Fruit fly (Drosophila melanogaster) Kc167 (cell line): Measurements from ENCODE around the gene ND-15.

Experiments used
- Myc ChIP-seq: fragments of >200 bp; optimal IDR thresholded peaks from 2 replicates; lab custom pipeline; 2017; ENCODE audit warnings: missing external identifiers
- Sin3A ChIP-seq: fragments of >200 bp; optimal IDR thresholded peaks from 2 replicates; lab custom pipeline; 2018; ENCODE audit warnings: missing external identifiers
- h ChIP-seq: fragments of >200 bp; optimal IDR thresholded peaks from 3 replicates; lab custom pipeline; 2018; ENCODE audit warnings: missing external identifiers
- insv ChIP-seq: fragments of >200 bp; optimal IDR thresholded peaks from 3 replicates; lab custom pipeline; 2018; ENCODE audit warnings: missing external identifiers
- psq ChIP-seq: fragments of >200 bp; optimal IDR thresholded peaks from 2 replicates; lab custom pipeline; 2017; ENCODE audit warnings: missing external identifiers
- ttk ChIP-seq: sonication (Bioruptor generic); optimal IDR thresholded peaks from 2 replicates; lab custom pipeline; 2017; ENCODE audit warnings: missing external identifiers

The ND-15 gene

DNA sequence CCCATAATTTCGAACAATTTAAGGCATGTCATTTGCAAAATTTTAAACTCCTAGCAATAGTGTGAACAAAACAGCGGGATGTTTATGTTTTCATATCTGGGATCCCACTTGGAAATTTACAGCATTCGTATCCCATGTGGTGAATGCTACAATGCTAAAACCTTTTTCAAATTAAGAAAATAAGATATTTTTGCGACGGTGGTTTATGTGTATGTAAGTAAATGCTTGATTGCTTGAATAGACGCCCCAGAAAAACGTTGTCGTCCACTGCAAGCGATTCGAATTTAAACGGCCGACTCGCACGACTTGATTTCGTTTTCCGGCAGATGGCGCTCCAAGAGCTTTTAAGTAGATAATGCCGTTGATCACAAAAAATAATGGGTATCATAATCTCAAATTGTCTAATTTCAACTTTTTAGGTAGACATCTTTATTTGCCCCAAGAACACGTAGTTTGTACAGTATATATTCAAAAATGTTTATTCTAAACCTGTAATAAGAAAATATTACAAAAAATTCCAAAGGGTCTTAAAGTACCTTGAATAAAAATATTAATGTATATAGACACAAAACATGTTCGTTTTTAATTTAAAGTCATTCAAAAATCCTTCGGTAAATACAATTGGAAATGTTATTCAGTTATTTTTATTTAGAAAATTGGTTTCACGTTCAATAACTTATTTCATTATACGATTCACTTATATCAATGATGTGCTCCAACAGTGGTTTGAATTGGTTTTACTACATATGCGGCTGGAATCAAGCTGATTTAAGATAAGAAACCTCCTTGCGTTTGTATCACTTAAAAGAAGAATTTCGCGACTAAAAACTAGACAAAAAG is 7.9 kb downstream of the ND-15 start:
- no peak for TF ChIP-seq Myc (lab: Kevin White, UChicago)
- no peak for TF ChIP-seq ttk (lab: Kevin White, UChicago)
- TF ChIP-seq insv = no peak
- TF ChIP-seq h (lab: Kevin White, UChicago) = no peak
- TF ChIP-seq psq = no peak
- no peak for TF ChIP-seq Sin3A (lab: Kevin White, UChicago)

DNA sequence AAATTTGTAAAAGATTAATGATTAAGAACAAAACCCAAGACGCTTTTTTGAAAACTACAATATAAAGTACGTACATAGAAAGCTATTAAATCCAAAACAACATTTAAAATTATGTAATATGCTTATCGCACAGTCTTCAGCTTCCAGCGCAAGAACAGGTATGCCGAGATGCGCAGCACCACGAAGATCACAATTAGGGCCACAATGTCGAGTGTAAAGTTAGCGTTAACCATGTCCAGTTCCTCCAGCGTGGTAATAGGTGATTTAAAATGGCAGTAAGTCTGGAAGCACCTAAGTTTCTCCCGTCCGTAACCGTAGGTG is 8.4 kb downstream of the ND-15 start:
- no peak for TF ChIP-seq psq
- no peak for TF ChIP-seq h (lab: Kevin White, UChicago)
- no peak for TF ChIP-seq insv
- TF ChIP-seq ttk (lab: Kevin White, UChicago) = no peak
- no peak for TF ChIP-seq Myc (lab: Kevin White, UChicago)
- TF ChIP-seq Sin3A (lab: Kevin White, UChicago) = no peak

DNA sequence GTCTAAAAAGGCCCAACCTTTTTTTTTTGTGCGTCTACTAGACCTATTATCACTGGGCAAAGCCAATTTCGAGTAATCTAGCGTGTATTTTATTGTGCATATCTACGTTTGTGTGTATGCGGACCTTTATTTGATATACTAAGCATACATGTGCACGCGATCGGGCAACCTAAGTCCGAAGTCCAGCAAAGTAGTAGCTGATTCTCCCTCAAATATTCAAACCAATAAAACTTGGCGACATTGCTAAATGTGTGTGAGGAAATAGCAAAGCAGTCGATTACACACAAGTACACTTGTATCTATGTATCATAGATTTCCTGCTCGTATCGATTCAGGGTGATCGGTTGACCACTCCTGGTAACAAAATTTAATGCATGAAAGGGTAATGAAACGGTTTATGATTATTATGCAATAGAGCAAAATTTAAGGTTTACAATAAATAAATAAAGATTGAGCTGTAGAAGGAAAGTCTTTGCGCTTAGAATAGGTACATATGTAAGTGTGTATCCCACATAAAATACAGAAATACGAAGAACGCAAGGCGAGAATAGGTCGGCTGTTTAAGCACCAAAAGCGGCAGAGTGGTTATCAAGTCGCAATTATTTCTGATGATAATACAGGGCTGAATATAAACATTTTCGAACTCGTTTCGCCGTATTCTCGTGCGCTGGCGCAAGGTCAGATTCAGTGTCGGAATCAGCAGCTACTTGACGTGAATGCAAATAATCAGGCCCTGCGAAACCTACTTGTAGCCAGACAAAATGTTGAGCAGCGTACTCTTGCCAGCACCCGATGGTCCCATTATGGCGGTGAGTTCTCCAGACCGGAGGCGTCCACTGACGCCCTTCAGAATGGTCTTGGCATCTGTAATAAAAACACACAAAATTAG is 11.1 kb downstream of the ND-15 start:
- TF ChIP-seq Myc (lab: Kevin White, UChicago) = no peak
- no peak for TF ChIP-seq Sin3A (lab: Kevin White, UChicago)
- TF ChIP-seq h (lab: Kevin White, UChicago) = no peak
- no peak for TF ChIP-seq psq
- no peak for TF ChIP-seq insv
- TF ChIP-seq ttk (lab: Kevin White, UChicago) = no peak

dm6 chr2L:128296-128715 is 13.8 kb downstream of the ND-15 start:
- TF ChIP-seq insv (no peak), h (lab: Kevin White, UChicago) (no peak)

dm6 chr2L:128977-129941 is 14.7 kb downstream of the ND-15 start:
- TF ChIP-seq psq (no peak), ttk (lab: Kevin White, UChicago) (no peak), Sin3A (lab: Kevin White, UChicago) (no peak), Myc (lab: Kevin White, UChicago) (no peak), insv (no peak), h (lab: Kevin White, UChicago) (no peak)

dm6 chr2L:130691-131090 is 16.2 kb downstream of the ND-15 start, which contains the start of gene CG3164:
Gene CG3164 (minus strand): TSS chr2L:130791.
- TF ChIP-seq Sin3A (lab: Kevin White, UChicago) (no peak), ttk (lab: Kevin White, UChicago) (no peak), Myc (lab: Kevin White, UChicago) (no peak), insv (no peak), psq (no peak)

DNA sequence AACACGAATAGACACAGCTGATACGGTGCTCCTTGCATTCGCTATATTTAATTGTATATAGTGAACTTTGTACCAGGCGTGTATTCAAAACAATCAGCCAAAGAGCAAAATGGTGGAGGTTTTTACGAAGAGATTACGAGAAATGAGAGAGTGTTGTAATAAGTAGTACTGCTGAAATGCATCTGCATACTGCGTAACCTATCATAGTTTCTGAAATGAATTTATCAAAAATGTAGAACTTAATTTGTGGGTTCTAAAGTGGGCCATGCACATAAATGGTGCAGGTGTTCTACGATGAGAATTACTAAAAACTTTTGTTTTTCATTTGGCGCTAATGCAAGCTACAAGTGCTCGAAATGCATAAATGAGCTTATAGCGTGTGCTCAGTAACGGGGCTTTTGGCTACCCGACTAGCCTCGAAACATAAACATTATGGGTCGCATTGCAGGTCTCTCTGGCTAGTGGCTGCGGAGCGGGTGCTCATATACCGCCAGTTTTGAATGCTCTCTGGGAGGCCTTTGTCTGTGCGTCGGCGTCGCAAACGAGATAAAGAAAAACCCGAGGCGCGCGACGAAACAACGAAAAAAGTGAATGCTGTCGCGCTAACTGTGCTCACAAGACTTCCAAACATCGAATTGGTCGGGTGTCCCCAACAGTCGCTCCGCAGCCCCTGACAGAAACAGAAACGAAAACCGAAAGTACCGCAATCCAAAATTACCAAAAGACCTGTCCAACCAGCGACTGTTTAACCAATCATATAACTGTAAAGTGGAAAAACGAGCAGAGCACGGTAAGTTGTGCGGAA is 17.1 kb downstream of the ND-15 start, which contains the start of gene Gs1:
Gene Gs1, plus strand, starts transcription at position 612 of the 805 bp plus-strand sequence.
- TF ChIP-seq Myc (lab: Kevin White, UChicago) (no peak), insv (no peak)

DNA sequence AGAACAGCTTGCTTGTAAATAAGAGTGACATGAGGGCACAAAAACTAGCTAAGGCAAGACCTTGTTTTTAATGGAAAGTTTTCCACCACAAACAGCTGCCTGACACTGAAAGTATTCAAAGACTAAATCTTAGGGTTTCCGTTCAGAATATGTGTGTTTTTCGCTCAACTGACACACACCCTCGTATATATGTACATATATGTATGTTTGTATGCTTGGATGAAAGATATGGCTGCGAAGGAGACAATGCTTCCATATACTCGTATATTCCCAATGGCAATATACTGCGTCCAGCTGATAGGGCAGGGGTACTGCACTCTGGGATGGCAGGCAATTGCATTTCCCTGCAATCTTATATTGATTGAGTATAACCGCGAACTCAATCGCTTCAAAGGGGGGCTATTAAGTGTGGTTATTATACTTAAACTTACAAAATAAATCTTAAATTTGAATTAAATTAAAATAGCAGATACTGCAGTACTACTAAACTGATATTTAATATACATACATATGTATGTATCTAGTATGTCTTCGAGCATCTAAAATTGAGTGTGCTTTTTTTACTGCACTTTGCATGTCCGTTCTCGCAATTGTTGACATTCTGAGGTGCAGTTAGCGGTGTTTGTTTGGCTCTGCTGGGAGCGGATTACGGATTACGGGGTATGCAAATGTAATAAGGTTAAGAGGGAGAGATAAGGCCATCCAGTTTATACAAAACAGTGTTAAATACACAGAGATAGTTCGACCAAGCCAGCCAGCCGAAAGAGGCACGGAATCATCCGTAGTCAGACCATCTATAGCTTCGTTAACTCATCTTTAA is 20.2 kb downstream of the ND-15 start:
- TF ChIP-seq insv (no peak), psq (no peak), Sin3A (lab: Kevin White, UChicago) (no peak), ttk (lab: Kevin White, UChicago) (no peak), h (lab: Kevin White, UChicago) (no peak), Myc (lab: Kevin White, UChicago) (no peak)

DNA sequence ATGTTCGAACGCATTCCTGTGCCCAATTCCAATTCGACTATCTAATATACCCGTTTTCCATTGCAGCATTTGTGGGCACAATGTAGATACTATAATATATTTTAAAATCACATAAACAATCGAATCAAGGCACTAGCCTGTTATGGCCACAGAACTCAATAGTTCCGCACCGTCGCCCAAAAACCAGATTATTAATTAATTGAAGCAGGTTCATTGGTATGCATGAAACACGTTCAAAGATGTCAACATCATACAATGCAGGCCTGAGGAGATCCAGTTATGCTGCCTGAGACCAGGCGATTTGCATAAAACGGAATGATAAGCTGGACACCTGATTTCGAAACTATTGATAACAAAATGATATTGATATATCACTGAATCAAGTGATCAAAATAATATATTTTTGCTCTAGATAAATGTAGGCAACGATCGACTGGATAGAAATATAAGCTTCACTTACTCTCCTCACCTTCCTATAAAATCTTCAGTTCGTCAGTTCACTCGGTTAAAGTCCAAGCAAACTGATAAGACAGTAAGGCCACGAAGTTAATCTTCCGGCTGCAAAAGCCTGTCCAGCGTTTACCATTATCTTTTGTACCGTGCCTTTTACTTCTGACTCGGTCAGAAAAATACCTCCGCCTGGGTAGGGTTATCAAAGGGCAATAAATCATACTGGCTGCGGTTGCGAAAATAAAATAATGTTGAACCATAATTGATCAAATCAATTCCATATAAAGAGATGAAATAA is 21.0 kb downstream of the ND-15 start:
- TF ChIP-seq insv (no peak), Myc (lab: Kevin White, UChicago) (no peak), h (lab: Kevin White, UChicago) (no peak), ttk (lab: Kevin White, UChicago) (no peak), Sin3A (lab: Kevin White, UChicago) (no peak), psq (no peak)

DNA sequence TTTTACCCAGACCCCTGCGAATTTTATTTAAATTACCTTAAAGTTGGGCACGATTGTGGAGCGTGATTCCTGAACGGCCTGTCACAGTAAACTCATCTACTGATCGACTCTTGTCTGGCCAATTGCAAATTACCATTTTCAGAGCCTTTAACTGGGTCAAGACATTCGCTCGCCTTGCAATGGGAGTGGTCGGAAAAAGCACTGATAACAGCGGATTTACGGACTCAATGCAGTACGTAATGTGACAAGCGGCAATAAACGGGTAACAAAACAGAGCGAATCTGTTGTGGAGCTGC is 21.6 kb downstream of the ND-15 start:
- TF ChIP-seq insv (no peak), psq (no peak), h (lab: Kevin White, UChicago) (no peak), Sin3A (lab: Kevin White, UChicago) (no peak), ttk (lab: Kevin White, UChicago) (no peak), Myc (lab: Kevin White, UChicago) (no peak)
